Fruit fly (Drosophila melanogaster) whole organism, embryonic: Measurements from ENCODE around the gene Prtl99C.

Source experiments
- Atf6 ChIP-seq: fragments of 200-800 bp; sonication (Bioruptor generic); IDR thresholded peaks from 2 replicates; pipeline ENCODE4 v1.3.6; 2022; ENCODE audit warnings: missing biosample characterization, missing genetic modification characterization
- BEAF-32 ChIP-seq: fragments of 200-800 bp; sonication (Bioruptor generic); optimal IDR thresholded peaks from 3 replicates; lab custom pipeline; 2017; ENCODE audit warnings: missing biosample characterization, missing genetic modification characterization, mild to moderate bottlenecking, moderate library complexity, missing genetic modification reagents
- CG10543 ChIP-seq: fragments of 200-800 bp; sonication (Bioruptor generic); optimal IDR thresholded peaks from 3 replicates; lab custom pipeline; 2017; ENCODE audit warnings: missing biosample characterization, mild to moderate bottlenecking, missing genetic modification characterization, moderate library complexity
- CG12071 ChIP-seq: fragments of 200-800 bp; sonication (Bioruptor generic); optimal IDR thresholded peaks from 3 replicates; lab custom pipeline; 2018; ENCODE audit warnings: missing biosample characterization, mild to moderate bottlenecking, missing genetic modification characterization
- CG15479 ChIP-seq: fragments of 200-800 bp; sonication (Bioruptor generic); optimal IDR thresholded peaks from 3 replicates; lab custom pipeline; 2019; ENCODE audit warnings: missing biosample characterization, mild to moderate bottlenecking, missing genetic modification characterization, moderate library complexity
- CG17328 ChIP-seq: fragments of 200-800 bp; sonication (Bioruptor generic); IDR thresholded peaks from 2 replicates; pipeline ENCODE4 v1.3.6; 2022; ENCODE audit warnings: missing biosample characterization, missing genetic modification characterization
- CG18476 ChIP-seq: fragments of 200-800 bp; sonication (Bioruptor generic); optimal IDR thresholded peaks from 2 replicates; lab custom pipeline; 2016; ENCODE audit warnings: missing biosample characterization, mild to moderate bottlenecking, missing genetic modification characterization
- CG2120 ChIP-seq: fragments of 200-800 bp; sonication (Bioruptor generic); optimal IDR thresholded peaks from 3 replicates; lab custom pipeline; 2016; ENCODE audit warnings: missing biosample characterization, missing genetic modification characterization
- CG2678 ChIP-seq: fragments of 200-800 bp; sonication (Bioruptor generic); optimal IDR thresholded peaks from 3 replicates; lab custom pipeline; 2019; ENCODE audit warnings: missing biosample characterization, mild to moderate bottlenecking, missing genetic modification characterization, moderate library complexity
- CG31365 ChIP-seq: fragments of 200-800 bp; sonication (Bioruptor generic); optimal IDR thresholded peaks from 2 replicates; lab custom pipeline; 2018; ENCODE audit warnings: missing biosample characterization, mild to moderate bottlenecking, missing genetic modification characterization
- CG3163 ChIP-seq: fragments of 200-800 bp; sonication (Bioruptor generic); optimal IDR thresholded peaks from 3 replicates; lab custom pipeline; 2016; ENCODE audit warnings: missing biosample characterization, missing genetic modification characterization
- CG3407 ChIP-seq: fragments of 200-800 bp; sonication (Bioruptor generic); optimal IDR thresholded peaks from 2 replicates; lab custom pipeline; 2018; ENCODE audit warnings: missing biosample characterization, mild to moderate bottlenecking, missing genetic modification characterization
- CG4707 ChIP-seq: fragments of 200-800 bp; sonication (Bioruptor generic); optimal IDR thresholded peaks from 2 replicates; lab custom pipeline; 2018; ENCODE audit warnings: missing biosample characterization, mild to moderate bottlenecking, missing genetic modification characterization, moderate library complexity
- CG4854 ChIP-seq: fragments of 200-800 bp; sonication (Bioruptor generic); optimal IDR thresholded peaks from 2 replicates; lab custom pipeline; 2016; ENCODE audit warnings: missing biosample characterization, missing genetic modification characterization, inconsistent platforms
- CG7372 ChIP-seq: fragments of 200-800 bp; sonication (Bioruptor generic); IDR thresholded peaks from 2 replicates; pipeline ENCODE4 v1.3.6; 2022; ENCODE audit warnings: missing biosample characterization, missing genetic modification characterization
- CG7839 ChIP-seq: fragments of 200-800 bp; sonication (Bioruptor generic); optimal IDR thresholded peaks from 3 replicates; lab custom pipeline; 2018; ENCODE audit warnings: missing biosample characterization, mild to moderate bottlenecking, missing genetic modification characterization, moderate library complexity
- CG9215 ChIP-seq: fragments of 200-800 bp; sonication (Bioruptor generic); IDR thresholded peaks from 2 replicates; pipeline ENCODE4 v1.3.6; 2022; ENCODE audit warnings: missing biosample characterization, missing genetic modification characterization
- D19A ChIP-seq: fragments of 200-800 bp; optimal IDR thresholded peaks from 3 replicates; lab custom pipeline; 2019; ENCODE audit warnings: missing biosample characterization, mild to moderate bottlenecking, missing genetic modification characterization, moderate library complexity
- Dbx ChIP-seq: fragments of 200-800 bp; sonication (Bioruptor generic); IDR thresholded peaks from 3 replicates; pipeline ENCODE4 v1.3.6; 2022; ENCODE audit warnings: missing biosample characterization, missing genetic modification characterization
- Dip2 ChIP-seq: fragments of 200-800 bp; sonication (Bioruptor generic); IDR thresholded peaks from 2 replicates; pipeline ENCODE4 v1.3.6; 2022; ENCODE audit warnings: missing biosample characterization, missing genetic modification characterization
- Gug ChIP-seq: fragments of 200-800 bp; sonication (Bioruptor generic); IDR thresholded peaks from 4 replicates; pipeline ENCODE4 v1.3.6; 2022; ENCODE audit warnings: missing biosample characterization, missing genetic modification characterization
- Hey ChIP-seq: fragments of 200-800 bp; sonication (Bioruptor generic); optimal IDR thresholded peaks from 3 replicates; lab custom pipeline; 2018; ENCODE audit warnings: missing biosample characterization, mild to moderate bottlenecking, missing genetic modification characterization
- Hmx ChIP-seq: fragments of 200-800 bp; sonication (Bioruptor generic); optimal IDR thresholded peaks from 2 replicates; lab custom pipeline; 2016; ENCODE audit warnings: missing biosample characterization, missing genetic modification characterization
- Mrtf ChIP-seq: fragments of 200-800 bp; sonication (Bioruptor generic); IDR thresholded peaks from 3 replicates; pipeline ENCODE4 v1.3.6; 2022; ENCODE audit warnings: missing biosample characterization, missing genetic modification characterization
- NK7.1 ChIP-seq: fragments of 200-800 bp; sonication (Bioruptor generic); optimal IDR thresholded peaks from 3 replicates; lab custom pipeline; 2016; ENCODE audit warnings: missing biosample characterization, missing genetic modification characterization
- Nf-YB ChIP-seq: fragments of 200-800 bp; sonication (Bioruptor generic); optimal IDR thresholded peaks from 3 replicates; lab custom pipeline; 2019; ENCODE audit warnings: missing biosample characterization, mild to moderate bottlenecking, missing genetic modification characterization, moderate library complexity
- NfI ChIP-seq: fragments of 200-800 bp; sonication (Bioruptor generic); optimal IDR thresholded peaks from 3 replicates; lab custom pipeline; 2018; ENCODE audit warnings: missing biosample characterization, mild to moderate bottlenecking, missing genetic modification characterization, moderate library complexity
- Rx ChIP-seq: fragments of 200-800 bp; sonication (Bioruptor generic); IDR thresholded peaks from 2 replicates; pipeline ENCODE4 v1.3.6; 2022; ENCODE audit warnings: missing biosample characterization, missing genetic modification characterization
- ap ChIP-seq: fragments of 200-800 bp; sonication (Bioruptor generic); IDR thresholded peaks from 2 replicates; pipeline ENCODE4 v1.3.6; 2022; ENCODE audit warnings: missing biosample characterization, missing genetic modification characterization
- bab2 ChIP-seq: fragments of 200-800 bp; sonication (Bioruptor generic); optimal IDR thresholded peaks from 2 replicates; lab custom pipeline; 2016; ENCODE audit warnings: missing biosample characterization, missing genetic modification characterization
- br ChIP-seq: fragments of >200 bp; optimal IDR thresholded peaks from 2 replicates; lab custom pipeline; 2017
- danr ChIP-seq: fragments of 200-800 bp; sonication (Bioruptor generic); IDR thresholded peaks from 2 replicates; pipeline ENCODE4 v1.3.6; 2022; ENCODE audit warnings: missing biosample characterization, missing genetic modification characterization
- dysf ChIP-seq: fragments of 200-800 bp; sonication (Bioruptor generic); IDR thresholded peaks from 3 replicates; pipeline ENCODE4 v1.3.6; 2022; ENCODE audit warnings: missing biosample characterization, missing genetic modification characterization
- fd3F ChIP-seq: fragments of 200-800 bp; sonication (Bioruptor generic); optimal IDR thresholded peaks from 2 replicates; lab custom pipeline; 2018; ENCODE audit warnings: missing biosample characterization, mild to moderate bottlenecking, missing genetic modification characterization, moderate library complexity
- fd96Cb ChIP-seq: fragments of 200-800 bp; sonication (Bioruptor generic); optimal IDR thresholded peaks from 2 replicates; lab custom pipeline; 2018; ENCODE audit warnings: missing biosample characterization, mild to moderate bottlenecking, missing genetic modification characterization, moderate library complexity
- ham ChIP-seq: fragments of 200-800 bp; sonication (Bioruptor generic); IDR thresholded peaks from 2 replicates; pipeline ENCODE4 v1.3.6; 2022; ENCODE audit warnings: missing biosample characterization, missing genetic modification characterization
- her ChIP-seq: fragments of 200-800 bp; sonication (Bioruptor generic); optimal IDR thresholded peaks from 2 replicates; lab custom pipeline; 2016; ENCODE audit warnings: missing biosample characterization, missing genetic modification characterization
- kay ChIP-seq: fragments of 200-800 bp; sonication (Bioruptor generic); optimal IDR thresholded peaks from 2 replicates; lab custom pipeline; 2016; ENCODE audit warnings: missing biosample characterization, missing genetic modification characterization
- lov ChIP-seq, 2 experiments: fragments of 200-800 bp in 1 of 2; fragments of >200 bp in 1 of 2; sonication (Bioruptor generic) in 1 of 2; IDR thresholded peaks in 1 of 2; optimal IDR thresholded peaks in 1 of 2; 2 replicates in 1 of 2; 3 replicates in 1 of 2; pipeline versions ENCODE4 v1.3.6 to Lab custom; 2017 to 2022; ENCODE audit warnings: missing biosample characterization in 1 of 2, missing genetic modification characterization in 1 of 2
- mirr ChIP-seq: fragments of 200-800 bp; sonication (Bioruptor generic); optimal IDR thresholded peaks from 3 replicates; lab custom pipeline; 2018; ENCODE audit warnings: missing biosample characterization, mild to moderate bottlenecking, missing genetic modification characterization
- onecut ChIP-seq: fragments of 200-800 bp; sonication (Bioruptor generic); IDR thresholded peaks from 2 replicates; pipeline ENCODE4 v1.3.6; 2022; ENCODE audit warnings: missing biosample characterization, missing genetic modification characterization
- rib ChIP-seq: fragments of 200-800 bp; sonication (Bioruptor generic); IDR thresholded peaks from 2 replicates; pipeline ENCODE4 v1.3.6; 2022; ENCODE audit warnings: missing biosample characterization, missing genetic modification characterization
- salm ChIP-seq: fragments of 200-800 bp; sonication (Bioruptor generic); optimal IDR thresholded peaks from 2 replicates; lab custom pipeline; 2018; ENCODE audit warnings: missing biosample characterization, mild to moderate bottlenecking, missing genetic modification characterization
- schlank ChIP-seq: fragments of 200-800 bp; sonication (Bioruptor generic); optimal IDR thresholded peaks from 2 replicates; lab custom pipeline; 2018; ENCODE audit warnings: missing biosample characterization, mild to moderate bottlenecking, missing genetic modification characterization
- sd ChIP-seq: fragments of 200-800 bp; sonication (Bioruptor generic); optimal IDR thresholded peaks from 3 replicates; lab custom pipeline; 2018; ENCODE audit warnings: missing biosample characterization, mild to moderate bottlenecking, missing genetic modification characterization, moderate library complexity
- slou ChIP-seq: fragments of 200-800 bp; sonication (Bioruptor generic); optimal IDR thresholded peaks from 3 replicates; lab custom pipeline; 2016; ENCODE audit warnings: missing biosample characterization, missing genetic modification characterization
- stwl ChIP-seq: fragments of 200-800 bp; sonication (Bioruptor generic); optimal IDR thresholded peaks from 3 replicates; lab custom pipeline; 2018; ENCODE audit warnings: missing biosample characterization, mild to moderate bottlenecking, missing genetic modification characterization, moderate library complexity
- tll ChIP-seq, 2 experiments: fragments of 200-800 bp in 1 of 2; fragments of >200 bp in 1 of 2; sonication (Bioruptor generic) in 1 of 2; optimal IDR thresholded peaks; 2 replicates each; lab custom pipeline; 2017 to 2019; ENCODE audit warnings: missing biosample characterization in 2 of 2, missing genetic modification characterization in 2 of 2, mild to moderate bottlenecking in 1 of 2, moderate library complexity in 1 of 2
- tna ChIP-seq: fragments of 200-800 bp; sonication (Bioruptor generic); IDR thresholded peaks from 2 replicates; pipeline ENCODE4 v1.3.6; 2022; ENCODE audit warnings: missing biosample characterization, missing genetic modification characterization; ENCODE audit not compliant: partially characterized antibody
- toy ChIP-seq: fragments of 200-800 bp; sonication (Bioruptor generic); IDR thresholded peaks from 2 replicates; pipeline ENCODE4 v1.3.6; 2022; ENCODE audit warnings: missing biosample characterization, missing genetic modification characterization
- wor ChIP-seq: fragments of 200-800 bp; sonication (Bioruptor generic); IDR thresholded peaks from 2 replicates; pipeline ENCODE4 v1.3.6; 2022; ENCODE audit warnings: missing biosample characterization, missing genetic modification characterization

Prtl99C gene

dm6 chr3R:29876733-29877193, 41.0 kb downstream of the Prtl99C start, which contains the start of gene CG31038 (continued):
- TF ChIP-seq CG2120 (GFP tag; lab: Kevin White, UChicago) (no peak), Gug (GFP tag; lab: Robert Waterston, UW) (no peak), ap (GFP tag; lab: Robert Waterston, UW) (no peak), stwl (tag; lab: Kevin White, UChicago) (peak; percentile 13), Atf6 (GFP tag; lab: Robert Waterston, UW) (no peak), Dip2 (GFP tag; lab: Robert Waterston, UW) (no peak), schlank (tag; lab: Kevin White, UChicago) (no peak), fd96Cb (tag; lab: Kevin White, UChicago) (no peak), CG18476 (no peak), rib (GFP tag; lab: Robert Waterston, UW) (peak; percentile 59; the same call in 1 of the 2 replicates), Mrtf (GFP tag; lab: Robert Waterston, UW) (no peak), D19A (tag; lab: Kevin White, UChicago) (peak; percentile 91), salm (tag; lab: Kevin White, UChicago) (no peak), tna (peak; percentile 50; the same call in 1 of the 2 replicates), tll (GFP tag; optimal IDR thresholded peaks at IDR 0.05; lab: Kevin White, UChicago) (peak in 1 of 2 experiments; percentile 25), CG2678 (tag; lab: Kevin White, UChicago) (peak; percentile 10), bab2 (no peak), CG31365 (tag; lab: Kevin White, UChicago) (no peak), CG10543 (peak; percentile 34), NfI (GFP tag; lab: Kevin White, UChicago) (no peak), BEAF-32 (GFP tag; lab: Kevin White, UChicago) (peak; percentile 13), sd (no peak), dysf (no peak), br (lab: Kevin White, UChicago) (no peak), Hmx (GFP tag; lab: Kevin White, UChicago) (no peak), CG4707 (GFP tag; lab: Kevin White, UChicago) (no peak), lov (optimal IDR thresholded peaks at IDR 0.05; lab: Kevin White, UChicago) (no peak), lov (GFP tag; IDR thresholded peaks at IDR 0.05; lab: Robert Waterston, UW) (0 out of 3 replicates have a peak, but pooled peaks have one; percentile 40), NK7.1 (peak; percentile 1), Hey (tag; lab: Kevin White, UChicago) (no peak), toy (GFP tag; lab: Robert Waterston, UW) (no peak), her (GFP tag; lab: Kevin White, UChicago) (peak; percentile 54), CG4854 (GFP tag; lab: Kevin White, UChicago) (no peak), CG7372 (GFP tag; lab: Robert Waterston, UW) (no peak), CG12071 (GFP tag; lab: Kevin White, UChicago) (peak; percentile 38), Rx (GFP tag; lab: Robert Waterston, UW) (no peak), slou (GFP tag; lab: Kevin White, UChicago) (no peak), fd3F (no peak), CG15479 (peak; percentile 85), ham (GFP tag; lab: Robert Waterston, UW) (no peak), wor (GFP tag; lab: Robert Waterston, UW) (no peak), CG3163 (GFP tag; lab: Kevin White, UChicago) (peak; percentile 79), danr (GFP tag; lab: Robert Waterston, UW) (no peak), CG7839 (tag; lab: Kevin White, UChicago) (no peak), onecut (no peak; the same call in 1 of the 2 replicates), mirr (GFP tag; lab: Kevin White, UChicago) (peak; percentile 40), CG9215 (GFP tag; lab: Robert Waterston, UW) (no peak), Nf-YB (GFP tag; lab: Kevin White, UChicago) (no peak), kay (GFP tag; lab: Kevin White, UChicago) (peak; percentile 43), CG17328 (GFP tag; lab: Robert Waterston, UW) (peak; percentile 27; the same call in 1 of the 2 replicates), Dbx (GFP tag; lab: Robert Waterston, UW) (peak; percentile 47; the same call in 1 of the 3 replicates), CG3407 (no peak)
